Worm (Caenorhabditis elegans) whole organism, L4/young adult: ENCODE results near the gene rig-3.
"Not testable (repeated sequence)": the region's sequence is repeated elsewhere in the genome, so short reads cannot be mapped to it uniquely, and the experiment has no call there.

ENCODE experiments used
- W03F9.2 ChIP-seq: fragments of 150-350 bp; optimal IDR thresholded peaks from 2 replicates; lab custom pipeline; 2014; ENCODE audit warnings: missing biosample characterization, missing genetic modification characterization
- dao-5 ChIP-seq: sonication (generic microtip); optimal IDR thresholded peaks from 2 replicates; lab custom pipeline; 2016; ENCODE audit warnings: missing genotype, missing genetic modification characterization, moderate library complexity, missing compliant biosample characterization
- him-1 ChIP-seq: sonication (generic microtip); optimal IDR thresholded peaks from 2 replicates; lab custom pipeline; 2016; ENCODE audit warnings: missing genotype, missing genetic modification reagents, missing genetic modification characterization, missing compliant biosample characterization

DNA sequence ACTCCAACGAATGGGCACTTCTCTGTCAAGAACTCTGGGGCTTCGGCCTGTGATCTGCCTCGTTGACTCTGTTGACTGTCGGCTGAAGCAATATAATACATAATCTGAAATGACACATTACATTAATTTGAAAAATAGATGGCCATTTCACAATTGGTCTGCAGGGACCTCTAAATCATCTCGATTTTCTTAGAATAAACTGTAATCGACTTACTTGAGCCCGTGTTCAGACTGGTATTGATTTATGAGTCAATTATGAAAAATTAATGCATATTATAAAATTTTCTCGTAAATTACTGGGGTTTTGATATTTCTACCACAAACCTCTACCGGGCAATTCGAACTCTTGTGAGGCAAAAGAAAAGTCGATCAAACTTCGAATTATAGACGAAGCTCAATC lies 15.3 kb downstream of the rig-3 start, which contains the start of gene C53B7.6:
- not testable (repeated sequence) for TF ChIP-seq him-1, dao-5, W03F9.2 (tag; lab: Kevin White, UChicago)
